Fruit fly (Drosophila melanogaster): ENCODE data around the gene CG4565.

Gene CG4565

DNA sequence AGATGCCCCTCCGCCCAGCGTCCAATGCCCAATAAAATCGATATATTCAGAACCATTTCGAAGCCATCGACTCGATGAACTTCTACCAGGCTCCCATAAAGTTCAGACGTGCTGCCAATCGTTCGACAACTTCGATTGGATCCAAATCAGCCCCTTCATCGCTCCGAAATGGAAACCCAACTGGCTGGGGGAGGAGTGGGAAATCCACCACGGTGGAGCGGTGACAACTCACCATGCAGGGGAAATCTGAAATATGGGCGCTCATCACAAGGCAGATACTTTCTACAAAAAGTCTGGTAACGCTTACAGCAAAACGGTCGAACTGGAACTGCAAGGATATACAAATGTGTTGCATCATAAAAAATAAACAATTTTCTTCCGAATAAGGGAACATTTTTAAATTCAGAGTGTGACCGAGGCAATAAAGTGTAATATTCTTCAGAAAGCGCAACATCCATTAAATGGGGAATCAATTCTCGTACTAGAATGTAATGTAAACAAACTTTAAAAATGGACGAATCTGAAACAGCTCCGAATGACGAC is at the start of gene CG4565:
TSS of gene CG4565 (plus strand) at position 493 of the 543 bp plus-strand sequence.
- TF ChIP-seq Vsx2 (GFP tag; optimal IDR thresholded peaks at IDR 0.05; ENCODE audit: partially characterized antibody) (peak; percentile 64), woc (GFP tag; optimal IDR thresholded peaks at IDR 0.05) (no peak), Dif (GFP tag; optimal IDR thresholded peaks at IDR 0.05; ENCODE audit: partially characterized antibody) (peak; percentile 44), Myc (optimal IDR thresholded peaks at IDR 0.05) (peak; percentile 67), HLH106 (tag; optimal IDR thresholded peaks at IDR 0.05) (no peak)

DNA sequence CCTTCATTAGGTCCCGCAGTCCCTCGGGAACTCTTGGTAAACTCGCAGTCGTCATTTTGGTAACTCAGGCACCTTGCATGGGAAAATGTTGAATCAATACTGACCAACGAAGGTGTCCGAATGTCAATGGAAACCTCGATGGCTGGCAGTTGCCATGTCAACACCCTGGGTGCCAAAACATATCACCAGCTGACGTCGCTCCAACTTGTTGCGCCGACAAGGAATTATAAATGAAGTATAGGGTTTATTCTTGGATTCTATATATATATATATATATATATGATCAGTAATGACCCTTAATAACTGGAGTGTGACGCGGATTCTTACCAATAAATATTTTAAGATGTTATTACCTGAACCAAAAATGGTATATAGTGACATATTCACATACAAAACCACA is 48.7 kb upstream of the CG4565 start, which contains the start of gene CG14692:
TSS of gene CG14692 (minus strand) at position 101 of the 400 bp plus-strand sequence.
- no peak for TF ChIP-seq ey (GFP tag; optimal IDR thresholded peaks at IDR 0.05)
- TF ChIP-seq Jra (GFP tag; optimal IDR thresholded peaks at IDR 0.05): no peak
- TF ChIP-seq Dfd (GFP tag; optimal IDR thresholded peaks at IDR 0.05): no peak
- no peak for TF ChIP-seq Hr78 (GFP tag; optimal IDR thresholded peaks at IDR 0.05)
- TF ChIP-seq tai (GFP tag; optimal IDR thresholded peaks at IDR 0.05): no peak
- no peak for TF ChIP-seq CG9705 (GFP tag; optimal IDR thresholded peaks at IDR 0.05)
- TF ChIP-seq h (GFP tag; optimal IDR thresholded peaks at IDR 0.05): no peak
- TF ChIP-seq GATAd (GFP tag; optimal IDR thresholded peaks at IDR 0.05): no peak
- TF ChIP-seq dmrt93B (GFP tag; optimal IDR thresholded peaks at IDR 0.05): no peak
- no peak for TF ChIP-seq pan (optimal IDR thresholded peaks at IDR 0.05)
- TF ChIP-seq Abd-B (GFP tag; optimal IDR thresholded peaks at IDR 0.05): no peak
- TF ChIP-seq Vsx2 (GFP tag; optimal IDR thresholded peaks at IDR 0.05; ENCODE audit: partially characterized antibody): no peak
- TF ChIP-seq Dif (GFP tag; optimal IDR thresholded peaks at IDR 0.05; ENCODE audit: partially characterized antibody): no peak
- TF ChIP-seq br (GFP tag; optimal IDR thresholded peaks at IDR 0.05): no peak
- TF ChIP-seq sv (GFP tag; optimal IDR thresholded peaks at IDR 0.05): no peak
- no peak for TF ChIP-seq Myc (optimal IDR thresholded peaks at IDR 0.05)
- TF ChIP-seq usp (GFP tag; optimal IDR thresholded peaks at IDR 0.05): no peak
- TF ChIP-seq jim (GFP tag; optimal IDR thresholded peaks at IDR 0.05): no peak

DNA sequence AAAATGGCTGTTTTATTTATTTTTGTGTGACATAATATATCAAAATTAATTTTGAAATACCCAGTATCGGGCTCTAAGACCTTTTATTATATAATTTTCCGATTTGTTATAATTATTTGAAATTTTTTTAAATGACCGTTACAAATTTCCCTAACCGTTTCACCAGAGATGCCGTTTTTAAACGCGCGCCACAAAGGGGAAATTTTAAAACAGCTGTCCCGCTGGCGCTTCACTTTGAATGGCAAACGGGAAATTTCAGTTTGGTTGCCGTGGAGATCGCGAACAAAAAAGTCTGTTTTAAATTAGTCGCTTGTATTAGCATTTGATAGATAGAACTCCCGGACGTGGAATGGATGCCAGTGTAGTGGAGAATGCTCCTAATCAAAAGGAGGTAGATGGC is 37.5 kb upstream of the CG4565 start, which contains the start of the genes CG14693 and TTLL15:
TSS of gene CG14693 (minus strand) at position 16 of the 400 bp plus-strand sequence.
TSS of gene TTLL15 (plus strand) at position 257 of the 400 bp plus-strand sequence.
- TF ChIP-seq tai (GFP tag; optimal IDR thresholded peaks at IDR 0.05) (no peak), Rel (GFP tag; optimal IDR thresholded peaks at IDR 0.05) (no peak), Rel (tag; optimal IDR thresholded peaks at IDR 0.05) (no peak), HLH106 (tag; optimal IDR thresholded peaks at IDR 0.05) (no peak), Myc (optimal IDR thresholded peaks at IDR 0.05) (peak; percentile 48)

DNA sequence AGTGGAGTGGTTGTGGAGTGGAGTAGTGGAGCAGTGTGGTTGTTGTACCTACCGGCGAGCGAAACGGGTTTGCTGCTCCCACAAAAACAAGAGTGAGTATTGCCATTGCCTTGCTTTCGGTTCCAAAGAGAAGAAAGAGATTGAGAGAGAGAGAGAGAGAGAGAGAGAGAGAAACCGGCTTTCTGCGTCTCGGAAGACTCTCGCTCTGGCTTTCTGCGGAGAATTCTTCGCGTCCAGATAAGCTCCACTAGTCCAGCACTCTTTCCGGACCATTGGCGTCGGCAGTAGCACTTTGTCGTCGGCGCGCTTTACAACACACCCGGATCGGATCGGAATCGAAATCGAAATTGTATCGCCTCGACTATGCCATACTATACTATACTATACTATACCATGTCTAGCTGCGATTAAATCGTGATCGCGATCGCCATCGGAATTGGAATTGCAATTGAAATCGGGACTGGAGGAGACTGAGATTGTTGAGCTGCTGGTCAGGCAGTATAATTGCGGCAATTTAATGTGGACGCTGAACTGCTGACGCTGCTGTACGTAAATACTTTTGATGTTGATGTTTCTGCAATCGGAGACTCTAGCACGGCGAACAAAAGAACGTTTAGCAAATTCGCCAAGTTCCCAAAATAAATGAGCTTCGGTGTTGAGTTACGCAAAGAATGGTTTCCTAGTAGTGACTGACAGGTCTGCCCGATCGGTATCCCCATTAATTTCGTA is 25.6 kb upstream of the CG4565 start, which contains the start of gene Cad86C:
TSS of gene Cad86C (plus strand) at position 284 of the 729 bp plus-strand sequence.
- no peak for TF ChIP-seq GATAd (GFP tag; optimal IDR thresholded peaks at IDR 0.05)
- TF ChIP-seq dl (GFP tag; optimal IDR thresholded peaks at IDR 0.05; ENCODE audit: insufficient read depth in 1 of 2, partially characterized antibody in 2 of 2): peak; percentile 77 to 93
- no peak for TF ChIP-seq Jra (GFP tag; optimal IDR thresholded peaks at IDR 0.05)
- TF ChIP-seq lola (GFP tag; optimal IDR thresholded peaks at IDR 0.05): no peak
- no peak for TF ChIP-seq OdsH (GFP tag; optimal IDR thresholded peaks at IDR 0.05)
- TF ChIP-seq CG32264 (GFP tag; optimal IDR thresholded peaks at IDR 0.05): no peak
- TF ChIP-seq woc (GFP tag; optimal IDR thresholded peaks at IDR 0.05): no peak
- peak; percentile 93 for TF ChIP-seq Dif (GFP tag; optimal IDR thresholded peaks at IDR 0.05; ENCODE audit: partially characterized antibody)
- no peak for TF ChIP-seq foxo (GFP tag; optimal IDR thresholded peaks at IDR 0.05)
- no peak for TF ChIP-seq tai (GFP tag; optimal IDR thresholded peaks at IDR 0.05)
- TF ChIP-seq Hr83 (GFP tag; optimal IDR thresholded peaks at IDR 0.05; ENCODE audit: poor library complexity, severe bottlenecking): peak; percentile 25
- TF ChIP-seq HLH106 (tag; optimal IDR thresholded peaks at IDR 0.05): no peak
- no peak for TF ChIP-seq Dfd (GFP tag; optimal IDR thresholded peaks at IDR 0.05)
- no peak for TF ChIP-seq sv (GFP tag; optimal IDR thresholded peaks at IDR 0.05)
- TF ChIP-seq br (GFP tag; optimal IDR thresholded peaks at IDR 0.05): no peak
- TF ChIP-seq ey (GFP tag; optimal IDR thresholded peaks at IDR 0.05): no peak
- no peak for TF ChIP-seq Mio (GFP tag; optimal IDR thresholded peaks at IDR 0.05)
- no peak for TF ChIP-seq Abd-B (GFP tag; optimal IDR thresholded peaks at IDR 0.05)
- no peak for TF ChIP-seq N (GFP tag; optimal IDR thresholded peaks at IDR 0.05)
- no peak for TF ChIP-seq usp (GFP tag; optimal IDR thresholded peaks at IDR 0.05)
- peak; percentile 67 for TF ChIP-seq Rel (GFP tag; optimal IDR thresholded peaks at IDR 0.05)
- no peak for TF ChIP-seq Rel (tag; optimal IDR thresholded peaks at IDR 0.05)
- TF ChIP-seq Vsx2 (GFP tag; optimal IDR thresholded peaks at IDR 0.05; ENCODE audit: partially characterized antibody): peak; percentile 93
- peak; percentile 4 for TF ChIP-seq CrebA (GFP tag; optimal IDR thresholded peaks at IDR 0.05; ENCODE audit: borderline replicate concordance)
- no peak for TF ChIP-seq Hnf4 (GFP tag; optimal IDR thresholded peaks at IDR 0.05)
- TF ChIP-seq dsf (GFP tag; optimal IDR thresholded peaks at IDR 0.05; ENCODE audit: borderline replicate concordance): no peak
- no peak for TF ChIP-seq CG9705 (GFP tag; optimal IDR thresholded peaks at IDR 0.05)
- TF ChIP-seq h (GFP tag; optimal IDR thresholded peaks at IDR 0.05): peak; percentile 33
- no peak for TF ChIP-seq Sp1 (GFP tag; optimal IDR thresholded peaks at IDR 0.05)
- peak; percentile 6 for TF ChIP-seq rgr (GFP tag; optimal IDR thresholded peaks at IDR 0.05)
- TF ChIP-seq Hr78 (GFP tag; optimal IDR thresholded peaks at IDR 0.05): no peak
- peak; percentile 11 for TF ChIP-seq sage (GFP tag; optimal IDR thresholded peaks at IDR 0.05)
- TF ChIP-seq fru (GFP tag; optimal IDR thresholded peaks at IDR 0.05): no peak
- no peak for TF ChIP-seq dmrt93B (GFP tag; optimal IDR thresholded peaks at IDR 0.05)
- TF ChIP-seq jim (GFP tag; optimal IDR thresholded peaks at IDR 0.05): no peak
- peak; percentile 28 for TF ChIP-seq brk (GFP tag; optimal IDR thresholded peaks at IDR 0.05)

Data from whole organism, wandering third instar larva.